Worm (Caenorhabditis elegans) whole organism, early embryonic: Measurements from ENCODE around the gene exc-13.

Experiments used
- F13C5.2 ChIP-seq: sonication (generic microtip); optimal IDR thresholded peaks from 2 replicates; lab custom pipeline; 2017; ENCODE audit warnings: mild to moderate bottlenecking, missing genetic modification characterization, inconsistent platforms, missing compliant biosample characterization
- aly-1 ChIP-seq: sonication (generic microtip); optimal IDR thresholded peaks from 2 replicates; lab custom pipeline; 2016; ENCODE audit warnings: missing genetic modification characterization, missing compliant biosample characterization
- ama-1 ChIP-seq: fragments of 150-350 bp; optimal IDR thresholded peaks from 2 replicates; lab custom pipeline; 2014
- hmg-4 ChIP-seq: fragments of 200-800 bp; sonication (Bioruptor generic); optimal IDR thresholded peaks from 2 replicates; lab custom pipeline; 2018; ENCODE audit warnings: mild to moderate bottlenecking, missing genetic modification characterization, missing compliant biosample characterization
- hnd-1 ChIP-seq: sonication (generic microtip); optimal IDR thresholded peaks from 2 replicates; lab custom pipeline; 2016; ENCODE audit warnings: missing genetic modification characterization, missing compliant biosample characterization
- tbx-11 ChIP-seq: fragments of 200-800 bp; sonication (Bioruptor generic); IDR thresholded peaks from 2 replicates; pipeline ENCODE4 v1.3.6; 2022; ENCODE audit warnings: missing genetic modification characterization, missing compliant biosample characterization
- tbx-37 ChIP-seq: fragments of 200-800 bp; sonication (Bioruptor generic); conservative IDR thresholded peaks from 2 replicates; pipeline ENCODE4 v1.3.6; 2022; ENCODE audit warnings: missing genetic modification reagents, missing genetic modification characterization, missing compliant biosample characterization

ce11 chrV:7328092-7328491 is 37.0 kb upstream of the exc-13 start, which contains the start of gene clec-7:
- TF ChIP-seq hnd-1 (tag; lab: Kevin White, UChicago) (no peak), ama-1 (lab: Kevin White, UChicago) (no peak), F13C5.2 (tag; lab: Kevin White, UChicago) (no peak), tbx-11 (GFP tag; lab: Robert Waterston, UW) (no peak), aly-1 (tag; lab: Kevin White, UChicago) (no peak), tbx-37 (GFP tag; lab: Robert Waterston, UW) (no peak), hmg-4 (no peak)
